Fruit fly (Drosophila melanogaster): ENCODE measurements around the gene ERR.

ERR gene

DNA sequence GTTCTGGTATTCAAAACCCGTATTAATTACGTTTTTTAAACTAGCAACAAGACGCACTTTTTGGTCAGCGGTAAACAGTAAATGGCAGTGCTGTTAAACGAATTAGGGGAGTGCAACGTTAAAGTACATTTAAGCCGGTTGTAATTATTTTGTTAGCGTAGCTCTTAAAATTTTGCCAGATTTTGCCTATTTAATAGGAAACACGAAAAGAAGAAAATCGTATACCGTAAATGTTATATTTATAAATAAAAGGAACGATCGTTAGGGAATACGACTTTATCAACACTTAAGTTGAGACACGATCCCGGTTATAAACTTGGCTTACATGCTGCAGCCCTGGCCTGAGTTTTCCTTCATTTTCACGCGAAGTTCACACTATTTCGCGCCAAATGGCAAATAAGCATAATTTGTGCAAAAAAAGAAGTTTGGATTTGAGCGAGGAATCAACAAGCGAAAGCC is 49.0 kb downstream of the ERR start, which contains the start of the genes Setx and mus301 (continued):
- TF ChIP-seq Hand (GFP tag; optimal IDR thresholded peaks at IDR 0.05) (no peak), CG10565 (GFP tag; optimal IDR thresholded peaks at IDR 0.05) (peak; percentile 48), CG6175 (GFP tag; IDR thresholded peaks at IDR 0.05) (peak; percentile 71; the same call in 2 of the 3 replicates), Trl (optimal IDR thresholded peaks at IDR 0.05) (no peak), Trl (GFP tag; optimal IDR thresholded peaks at IDR 0.05) (peak; percentile 89), CG10462 (GFP tag; optimal IDR thresholded peaks at IDR 0.05) (peak; percentile 69), danr (GFP tag; IDR thresholded peaks at IDR 0.05) (peak; percentile 54; the same call in 1 of the 2 replicates), Poxn (GFP tag; IDR thresholded peaks at IDR 0.05) (no peak), zfh2 (GFP tag; optimal IDR thresholded peaks at IDR 0.05) (peak; percentile 94), ab (GFP tag; optimal IDR thresholded peaks at IDR 0.05) (peak; percentile 65), Ptx1 (GFP tag; IDR thresholded peaks at IDR 0.05) (peak; percentile 79), Ets97D (GFP tag; optimal IDR thresholded peaks at IDR 0.05) (peak; percentile 93), sd (tag; optimal IDR thresholded peaks at IDR 0.05) (no peak), ewg (GFP tag; optimal IDR thresholded peaks at IDR 0.05) (peak; percentile 66), CG16779 (GFP tag; IDR thresholded peaks at IDR 0.05) (no peak), CG9876 (GFP tag; optimal IDR thresholded peaks at IDR 0.05) (peak; percentile 81), Jarid2 (GFP tag; optimal IDR thresholded peaks at IDR 0.05) (no peak), gcm (GFP tag; optimal IDR thresholded peaks at IDR 0.05) (no peak), cad (GFP tag; optimal IDR thresholded peaks at IDR 0.05) (no peak), luna (GFP tag; optimal IDR thresholded peaks at IDR 0.05) (peak; percentile 73), CG7372 (GFP tag; IDR thresholded peaks at IDR 0.05) (peak; percentile 80), CG2199 (GFP tag; IDR thresholded peaks at IDR 0.05) (0 out of 3 replicates have a peak, but pooled peaks have one; percentile 20), unpg (GFP tag; optimal IDR thresholded peaks at IDR 0.05) (no peak), fd3F (GFP tag; optimal IDR thresholded peaks at IDR 0.05) (peak; percentile 63), CG2712 (tag; optimal IDR thresholded peaks at IDR 0.05) (peak; percentile 82), Lpt (GFP tag; optimal IDR thresholded peaks at IDR 0.05) (no peak), mld (GFP tag; IDR thresholded peaks at IDR 0.05; ENCODE audit: partially characterized antibody) (no peak), cg (GFP tag; optimal IDR thresholded peaks at IDR 0.05) (no peak), HLH54F (GFP tag; optimal IDR thresholded peaks at IDR 0.05) (peak; percentile 88), CG8290 (GFP tag; optimal IDR thresholded peaks at IDR 0.05) (peak; percentile 83), CG8290 (tag; optimal IDR thresholded peaks at IDR 0.05) (no peak), pb (GFP tag; optimal IDR thresholded peaks at IDR 0.05) (peak; percentile 40), CG12299 (tag; optimal IDR thresholded peaks at IDR 0.05) (peak; percentile 36), eyg (GFP tag; optimal IDR thresholded peaks at IDR 0.05) (no peak), lilli (GFP tag; optimal IDR thresholded peaks at IDR 0.05) (peak; percentile 92), ATbp (GFP tag; optimal IDR thresholded peaks at IDR 0.05) (peak; percentile 30), CG11085 (GFP tag; IDR thresholded peaks at IDR 0.05) (peak; percentile 83), TFAM (GFP tag; optimal IDR thresholded peaks at IDR 0.05) (no peak), Adf1 (GFP tag; IDR thresholded peaks at IDR 0.05) (peak; percentile 41)

Data from whole organism, embryonic.